Fruit fly (Drosophila melanogaster) whole organism, prepupa: Measurements from ENCODE around the gene Rab30.

ENCODE experiments used
- CG11902 ChIP-seq: fragments of 200-800 bp; sonication (Bioruptor generic); optimal IDR thresholded peaks from 3 replicates; lab custom pipeline; 2016; ENCODE audit warnings: missing biosample characterization, missing genetic modification characterization
- CG3032 ChIP-seq: fragments of 200-800 bp; optimal IDR thresholded peaks from 2 replicates; lab custom pipeline; 2019; ENCODE audit warnings: missing biosample characterization, mild to moderate bottlenecking, missing genetic modification characterization, moderate library complexity
- CG3919 ChIP-seq: fragments of 200-800 bp; sonication (Bioruptor generic); optimal IDR thresholded peaks from 3 replicates; lab custom pipeline; 2016; ENCODE audit warnings: missing biosample characterization, missing genetic modification characterization
- CG6276 ChIP-seq: fragments of 200-800 bp; sonication (Bioruptor generic); optimal IDR thresholded peaks from 2 replicates; lab custom pipeline; 2017; ENCODE audit warnings: missing biosample characterization, mild to moderate bottlenecking, missing genetic modification characterization
- CG9139 ChIP-seq: fragments of 200-800 bp; sonication (Bioruptor generic); optimal IDR thresholded peaks from 3 replicates; lab custom pipeline; 2017; ENCODE audit warnings: missing biosample characterization, mild to moderate bottlenecking, missing genetic modification characterization
- Eip75B ChIP-seq: fragments of 200-800 bp; sonication (Bioruptor generic); optimal IDR thresholded peaks from 3 replicates; lab custom pipeline; 2016; ENCODE audit warnings: missing biosample characterization, missing genetic modification characterization
- Eip78C ChIP-seq: fragments of 200-800 bp; sonication (Bioruptor generic); peaks from one replicate; lab custom pipeline; 2016; ENCODE audit warnings: missing biosample characterization, missing genetic modification characterization
- Eip93F ChIP-seq: fragments of 200-800 bp; sonication (Bioruptor generic); optimal IDR thresholded peaks from 2 replicates; lab custom pipeline; 2016; ENCODE audit warnings: missing biosample characterization, mild to moderate bottlenecking, missing genetic modification characterization
- Lpt ChIP-seq: fragments of 200-800 bp; sonication (Bioruptor generic); optimal IDR thresholded peaks from 3 replicates; lab custom pipeline; 2016; ENCODE audit warnings: missing biosample characterization, missing genetic modification characterization
- dac ChIP-seq: fragments of 200-800 bp; sonication (Bioruptor generic); optimal IDR thresholded peaks from 2 replicates; lab custom pipeline; 2017; ENCODE audit warnings: missing biosample characterization, mild to moderate bottlenecking, missing genetic modification characterization
- fd59A ChIP-seq: fragments of 200-800 bp; sonication (Bioruptor generic); optimal IDR thresholded peaks from 2 replicates; lab custom pipeline; 2017; ENCODE audit warnings: missing biosample characterization, mild to moderate bottlenecking, missing genetic modification characterization, missing genetic modification reagents
- lz ChIP-seq: fragments of 200-800 bp; sonication (Bioruptor generic); optimal IDR thresholded peaks from 3 replicates; lab custom pipeline; 2016; ENCODE audit warnings: missing biosample characterization, missing genetic modification characterization
- salr ChIP-seq, 2 experiments: fragments of 200-800 bp; sonication (Bioruptor generic); optimal IDR thresholded peaks; 3 replicates each; lab custom pipeline; 2016 to 2018; ENCODE audit warnings: missing biosample characterization in 2 of 2, missing genetic modification characterization in 2 of 2, mild to moderate bottlenecking in 1 of 2
- vri ChIP-seq: fragments of 200-800 bp; sonication (Bioruptor generic); optimal IDR thresholded peaks from 3 replicates; lab custom pipeline; 2016; ENCODE audit warnings: missing biosample characterization, mild to moderate bottlenecking, missing genetic modification characterization

DNA sequence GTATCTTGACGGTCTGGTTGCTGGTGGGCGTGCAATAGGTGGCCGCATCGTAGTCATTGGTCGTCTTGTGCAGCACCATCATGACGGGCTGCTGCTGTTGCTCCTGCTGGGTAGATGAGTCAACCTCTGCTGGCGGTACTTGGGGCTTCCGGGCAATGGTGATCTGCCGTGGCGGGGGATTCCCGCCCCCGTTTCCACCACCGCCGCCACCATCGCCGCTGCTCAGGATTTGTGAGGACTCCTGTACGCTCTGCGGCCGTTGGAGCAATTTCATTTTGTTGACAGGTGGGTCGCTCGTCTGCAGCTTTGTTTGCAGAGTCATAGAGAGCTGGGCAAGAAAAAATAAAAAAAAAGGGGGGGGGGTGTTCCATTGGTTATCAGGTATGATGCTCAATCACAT is 6.1 kb downstream of the Rab30 start:
- no peak for TF ChIP-seq dac (GFP tag; lab: Kevin White, UChicago)
- TF ChIP-seq salr (GFP tag; optimal IDR thresholded peaks at IDR 0.05; lab: Kevin White, UChicago): no peak
- no peak for TF ChIP-seq Lpt (GFP tag; lab: Kevin White, UChicago)
- TF ChIP-seq Eip78C: no peak
- TF ChIP-seq fd59A (GFP tag; lab: Kevin White, UChicago): no peak
- TF ChIP-seq CG3032 (tag; lab: Kevin White, UChicago): no peak
- no peak for TF ChIP-seq vri (GFP tag; lab: Kevin White, UChicago)
- TF ChIP-seq CG11902 (GFP tag; lab: Kevin White, UChicago): no peak
- TF ChIP-seq CG9139: no peak
- no peak for TF ChIP-seq Eip93F (GFP tag; lab: Kevin White, UChicago)
- TF ChIP-seq CG6276: no peak
- no peak for TF ChIP-seq CG3919 (GFP tag; lab: Kevin White, UChicago)
- no peak for TF ChIP-seq Eip75B (GFP tag; lab: Kevin White, UChicago)
- TF ChIP-seq lz (GFP tag; lab: Kevin White, UChicago): no peak
